Worm (Caenorhabditis elegans) whole organism, L4/young adult: ENCODE data around the gene F22E12.1.

Experiments
- W03F9.2 ChIP-seq: fragments of 150-350 bp; optimal IDR thresholded peaks from 2 replicates; lab custom pipeline; 2014; ENCODE audit warnings: missing biosample characterization, missing genetic modification characterization
- dao-5 ChIP-seq: sonication (generic microtip); optimal IDR thresholded peaks from 2 replicates; lab custom pipeline; 2016; ENCODE audit warnings: missing genotype, missing genetic modification characterization, moderate library complexity, missing compliant biosample characterization
- him-1 ChIP-seq: sonication (generic microtip); optimal IDR thresholded peaks from 2 replicates; lab custom pipeline; 2016; ENCODE audit warnings: missing genotype, missing genetic modification reagents, missing genetic modification characterization, missing compliant biosample characterization

- TF ChIP-seq W03F9.2 (no peak), him-1 (tag; lab: Kevin White, UChicago) (no peak), dao-5 (tag; lab: Kevin White, UChicago) (no peak)
Observed at ce11 chrV:10423511-10423910, 33.6 kb downstream of the F22E12.1 start.
